Worm (Caenorhabditis elegans) whole organism, L1 larva: ENCODE data around the gene madf-11.

Experiments used
- ama-1 ChIP-seq: fragments of 150-350 bp; optimal IDR thresholded peaks from 2 replicates; lab custom pipeline; 2014
- fkh-10 ChIP-seq: sonication (generic microtip); optimal IDR thresholded peaks from 2 replicates; lab custom pipeline; 2017; ENCODE audit warnings: missing biosample characterization, missing genetic modification reagents, missing genetic modification characterization
- unc-62 ChIP-seq: fragments of 150-350 bp; optimal IDR thresholded peaks from 2 replicates; lab custom pipeline; 2014; ENCODE audit warnings: missing biosample characterization, missing genetic modification reagents, missing genetic modification characterization

ce11 chrIII:5586925-5587324 lies 16.4 kb downstream of the madf-11 start, which contains the start of gene F56D2.2:
- TF ChIP-seq fkh-10 (GFP tag; lab: Kevin White, UChicago) (no peak), ama-1 (no peak), unc-62 (GFP tag; lab: Kevin White, UChicago) (no peak)
